Fruit fly (Drosophila melanogaster) whole organism, pupa: ENCODE results near the gene RagA-B.

Source experiments
- CG10348 ChIP-seq: fragments of 200-800 bp; sonication (Bioruptor generic); IDR thresholded peaks from 2 replicates; pipeline ENCODE4 v1.3.6; 2022; ENCODE audit warnings: missing biosample characterization, missing genetic modification characterization
- CG12605 ChIP-seq: fragments of 200-800 bp; sonication (Bioruptor generic); IDR thresholded peaks from 2 replicates; pipeline ENCODE4 v1.3.6; 2022; ENCODE audit warnings: missing biosample characterization, missing genetic modification characterization
- CG13204 ChIP-seq: fragments of 200-800 bp; sonication (Bioruptor generic); optimal IDR thresholded peaks from 2 replicates; lab custom pipeline; 2018; ENCODE audit warnings: missing biosample characterization, mild to moderate bottlenecking, missing genetic modification characterization, moderate library complexity
- CG14655 ChIP-seq: fragments of 200-800 bp; sonication (Bioruptor generic); optimal IDR thresholded peaks from 3 replicates; lab custom pipeline; 2017; ENCODE audit warnings: mild to moderate bottlenecking, missing biosample characterization, missing genetic modification reagents, missing genetic modification characterization
- CG15710 ChIP-seq: fragments of 200-800 bp; sonication (Bioruptor generic); optimal IDR thresholded peaks from 2 replicates; lab custom pipeline; 2018; ENCODE audit warnings: missing biosample characterization, mild to moderate bottlenecking, missing genetic modification characterization, moderate library complexity
- CG17806 ChIP-seq: fragments of 200-800 bp; sonication (Bioruptor generic); optimal IDR thresholded peaks from 2 replicates; lab custom pipeline; 2018; ENCODE audit warnings: missing biosample characterization, mild to moderate bottlenecking, missing genetic modification characterization, moderate library complexity
- CG32121 ChIP-seq: fragments of 200-800 bp; sonication (Bioruptor generic); IDR thresholded peaks from 2 replicates; pipeline ENCODE4 v1.3.6; 2022; ENCODE audit warnings: missing biosample characterization, missing genetic modification characterization
- CG34367 ChIP-seq: fragments of 200-800 bp; sonication (Bioruptor generic); optimal IDR thresholded peaks from 2 replicates; lab custom pipeline; 2018; ENCODE audit warnings: missing biosample characterization, mild to moderate bottlenecking, missing genetic modification characterization
- CG4496 ChIP-seq: fragments of 200-800 bp; sonication (Bioruptor generic); IDR thresholded peaks from 3 replicates; pipeline ENCODE4 v1.3.6; 2022; ENCODE audit warnings: missing biosample characterization, missing genetic modification characterization
- CG8159 ChIP-seq: fragments of 200-800 bp; sonication (Bioruptor generic); optimal IDR thresholded peaks from 3 replicates; lab custom pipeline; 2018; ENCODE audit warnings: missing biosample characterization, mild to moderate bottlenecking, missing genetic modification characterization, moderate library complexity
- CG8301 ChIP-seq: fragments of 200-800 bp; sonication (Bioruptor generic); optimal IDR thresholded peaks from 2 replicates; lab custom pipeline; 2018; ENCODE audit warnings: missing biosample characterization, mild to moderate bottlenecking, missing genetic modification characterization
- CG9948 ChIP-seq: fragments of 200-800 bp; sonication (Bioruptor generic); optimal IDR thresholded peaks from 2 replicates; lab custom pipeline; 2018; ENCODE audit warnings: missing biosample characterization, mild to moderate bottlenecking, missing genetic modification characterization, moderate library complexity
- D1 ChIP-seq: fragments of 200-800 bp; sonication (Bioruptor generic); optimal IDR thresholded peaks from 2 replicates; lab custom pipeline; 2018; ENCODE audit warnings: missing biosample characterization, mild to moderate bottlenecking, missing genetic modification characterization, moderate library complexity
- EcR ChIP-seq: fragments of 200-800 bp; sonication (Bioruptor generic); optimal IDR thresholded peaks from 3 replicates; lab custom pipeline; 2019; ENCODE audit warnings: missing biosample characterization, missing genetic modification characterization, mild to moderate bottlenecking, moderate library complexity, missing genetic modification reagents
- Ets98B ChIP-seq: fragments of 200-800 bp; sonication (Bioruptor generic); IDR thresholded peaks from 2 replicates; pipeline ENCODE4 v1.3.6; 2022; ENCODE audit warnings: missing biosample characterization, missing genetic modification characterization
- Pif1A ChIP-seq: fragments of 200-800 bp; sonication (Bioruptor generic); optimal IDR thresholded peaks from 3 replicates; lab custom pipeline; 2016; ENCODE audit warnings: missing biosample characterization, missing genetic modification characterization
- Pif1B ChIP-seq: fragments of 200-800 bp; sonication (Bioruptor generic); optimal IDR thresholded peaks from 3 replicates; lab custom pipeline; 2016; ENCODE audit warnings: missing biosample characterization, missing genetic modification characterization
- Snoo ChIP-seq: fragments of 200-800 bp; sonication (Bioruptor generic); optimal IDR thresholded peaks from 3 replicates; lab custom pipeline; 2017; ENCODE audit warnings: missing biosample characterization, mild to moderate bottlenecking, missing genetic modification characterization, inconsistent platforms
- fd96Ca ChIP-seq: fragments of 200-800 bp; sonication (Bioruptor generic); IDR thresholded peaks from 3 replicates; pipeline ENCODE4 v1.3.6; 2022; ENCODE audit warnings: missing biosample characterization, missing genetic modification characterization
- gl ChIP-seq: fragments of 200-800 bp; sonication (Bioruptor generic); optimal IDR thresholded peaks from 2 replicates; lab custom pipeline; 2018; ENCODE audit warnings: missing biosample characterization, mild to moderate bottlenecking, missing genetic modification characterization
- rn ChIP-seq: fragments of 200-800 bp; sonication (Bioruptor generic); IDR thresholded peaks from 2 replicates; pipeline ENCODE4 v1.3.6; 2022; ENCODE audit warnings: missing biosample characterization, missing genetic modification characterization

The RagA-B gene

DNA sequence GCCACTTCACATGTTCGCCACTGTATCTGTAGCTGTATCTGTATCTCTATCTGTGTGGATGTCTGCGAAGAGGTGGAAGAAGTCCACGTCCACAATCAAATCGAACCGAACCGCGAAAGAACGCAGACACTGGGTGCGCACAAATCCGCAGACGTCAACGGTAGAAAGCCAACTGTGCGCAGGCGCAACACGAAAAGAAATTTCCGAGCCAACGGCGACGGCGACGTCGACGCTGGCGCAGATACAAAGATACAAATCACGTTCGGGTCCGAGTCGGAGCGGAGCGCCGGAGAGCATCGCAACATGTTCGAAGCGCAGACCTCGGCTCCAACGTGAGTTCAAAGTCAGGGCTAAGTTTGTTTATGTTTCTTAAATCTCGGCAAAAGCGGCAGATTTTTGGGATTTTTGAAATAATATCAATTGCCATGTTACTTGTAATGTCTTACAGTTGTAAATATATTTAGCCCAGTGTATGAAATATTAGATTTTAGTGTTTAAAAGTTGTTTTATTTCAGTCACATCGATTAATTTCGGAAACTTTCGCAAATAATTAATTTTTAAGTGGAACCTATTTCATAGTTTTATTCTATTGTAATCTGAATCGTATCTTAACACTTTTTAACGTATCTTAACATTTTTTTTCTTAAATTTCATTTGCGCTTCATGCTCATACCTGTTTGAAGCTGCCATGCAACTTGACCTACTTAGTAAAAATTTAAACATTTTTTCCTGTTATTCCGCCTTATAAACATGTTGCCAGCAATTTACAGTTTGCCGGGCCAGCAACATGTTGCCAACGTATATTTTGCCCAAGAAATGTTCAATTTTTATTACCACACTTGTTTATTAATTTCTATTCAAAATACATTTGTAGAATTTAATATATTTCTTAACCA lies 21.0 kb downstream of the RagA-B start, which contains the start of gene ich:
TSS of gene ich (minus strand) at position 178 of the 896 bp plus-strand sequence.
- TF ChIP-seq CG34367 (tag; lab: Kevin White, UChicago) (no peak), CG8159 (tag; lab: Kevin White, UChicago) (no peak), Snoo (tag; lab: Kevin White, UChicago) (no peak), CG12605 (GFP tag; lab: Robert Waterston, UW) (no peak), CG4496 (GFP tag; lab: Robert Waterston, UW) (no peak), CG32121 (GFP tag; lab: Robert Waterston, UW) (no peak), EcR (peak; percentile 4), CG10348 (no peak), CG17806 (no peak), fd96Ca (0 out of 3 replicates have a peak, but pooled peaks have one; percentile 31), Pif1B (GFP tag; lab: Kevin White, UChicago) (no peak), Pif1A (no peak), CG9948 (tag; lab: Kevin White, UChicago) (no peak)

DNA sequence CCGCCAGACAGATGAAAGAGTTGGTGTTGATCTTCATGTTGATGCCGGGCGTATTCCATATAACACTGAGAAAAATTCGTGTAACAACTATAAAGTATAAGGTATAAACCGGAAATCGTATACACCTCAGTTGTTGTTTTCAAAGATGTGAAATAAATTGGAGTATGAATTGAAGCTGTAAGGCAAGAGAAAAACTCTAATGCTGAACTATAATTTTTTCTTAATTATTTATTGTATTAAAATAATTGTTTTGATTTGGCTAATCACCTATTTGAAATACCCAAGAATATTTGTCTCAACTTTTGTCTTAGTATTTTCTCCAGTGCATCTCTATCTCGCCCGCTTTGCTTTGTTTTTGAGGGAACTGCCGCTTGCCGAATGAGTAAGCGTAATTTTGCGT lies 23.8 kb downstream of the RagA-B start:
- TF ChIP-seq CG12605 (GFP tag; lab: Robert Waterston, UW) (no peak), Pif1A (no peak), CG32121 (GFP tag; lab: Robert Waterston, UW) (peak; percentile 53; the same call in 1 of the 2 replicates), CG15710 (tag; lab: Kevin White, UChicago) (no peak), D1 (no peak), CG14655 (GFP tag; lab: Kevin White, UChicago) (peak; percentile 43), fd96Ca (no peak), CG17806 (no peak), CG8301 (tag; lab: Kevin White, UChicago) (peak; percentile 53), gl (tag; lab: Kevin White, UChicago) (no peak)

DNA sequence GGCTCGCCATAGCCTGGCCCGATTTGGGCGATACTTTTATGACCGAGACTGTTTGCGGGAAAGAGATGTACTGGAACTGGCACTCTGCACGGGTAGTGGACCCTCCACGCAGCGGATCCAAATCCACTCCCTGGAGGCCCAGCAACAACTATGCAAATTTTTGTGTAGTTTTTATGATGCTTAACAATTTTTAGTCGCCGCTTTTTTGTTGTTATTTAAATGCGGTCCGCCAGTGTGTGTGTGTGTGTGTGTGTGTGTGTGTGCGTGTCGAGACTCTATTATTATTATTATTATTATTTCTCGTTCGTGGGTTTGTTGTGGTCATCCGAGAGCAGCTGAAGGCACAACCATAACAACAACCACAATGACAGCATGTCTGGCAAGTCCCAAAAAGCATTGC lies 25.0 kb downstream of the RagA-B start:
- TF ChIP-seq CG12605 (GFP tag; lab: Robert Waterston, UW) (no peak), rn (no peak), D1 (no peak), CG4496 (GFP tag; lab: Robert Waterston, UW) (no peak)

DNA sequence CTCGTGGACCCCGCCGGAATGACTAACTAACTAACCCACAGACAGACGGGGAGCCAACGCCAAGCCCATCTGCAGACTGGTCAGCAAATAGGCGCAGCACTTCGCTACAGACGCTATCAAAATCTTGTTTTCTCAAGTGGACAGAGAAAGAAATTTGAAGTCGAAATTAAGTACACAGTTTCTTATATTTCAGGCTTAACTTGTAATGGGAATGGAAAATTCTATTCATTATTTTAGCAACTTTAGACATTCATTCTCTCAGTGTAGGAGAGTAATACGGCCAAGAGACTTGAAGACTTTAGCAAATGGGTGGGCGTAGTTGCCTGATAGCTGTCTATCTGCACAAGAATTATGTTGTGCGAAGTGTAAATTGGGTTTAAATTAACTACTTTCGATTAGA lies 25.8 kb downstream of the RagA-B start:
- TF ChIP-seq CG9948 (tag; lab: Kevin White, UChicago) (peak; percentile 74), gl (tag; lab: Kevin White, UChicago) (no peak), Pif1A (peak; percentile 22), rn (no peak), Snoo (tag; lab: Kevin White, UChicago) (no peak), Ets98B (GFP tag; lab: Robert Waterston, UW) (peak; percentile 78), CG13204 (GFP tag; lab: Kevin White, UChicago) (peak; percentile 24), D1 (no peak), CG4496 (GFP tag; lab: Robert Waterston, UW) (peak; percentile 78), Pif1B (GFP tag; lab: Kevin White, UChicago) (peak; percentile 25), EcR (no peak), CG34367 (tag; lab: Kevin White, UChicago) (peak; percentile 68), CG8301 (tag; lab: Kevin White, UChicago) (peak; percentile 74), CG12605 (GFP tag; lab: Robert Waterston, UW) (peak; percentile 51; the same call in 1 of the 2 replicates), CG17806 (peak; percentile 81), CG15710 (tag; lab: Kevin White, UChicago) (peak; percentile 56), CG10348 (0 out of 2 replicates have a peak, but pooled peaks have one; percentile 12), CG8159 (tag; lab: Kevin White, UChicago) (peak; percentile 70), CG32121 (GFP tag; lab: Robert Waterston, UW) (0 out of 2 replicates have a peak, but pooled peaks have one; percentile 28), fd96Ca (no peak; the same call in 2 of the 3 replicates), CG14655 (GFP tag; lab: Kevin White, UChicago) (peak; percentile 76)

DNA sequence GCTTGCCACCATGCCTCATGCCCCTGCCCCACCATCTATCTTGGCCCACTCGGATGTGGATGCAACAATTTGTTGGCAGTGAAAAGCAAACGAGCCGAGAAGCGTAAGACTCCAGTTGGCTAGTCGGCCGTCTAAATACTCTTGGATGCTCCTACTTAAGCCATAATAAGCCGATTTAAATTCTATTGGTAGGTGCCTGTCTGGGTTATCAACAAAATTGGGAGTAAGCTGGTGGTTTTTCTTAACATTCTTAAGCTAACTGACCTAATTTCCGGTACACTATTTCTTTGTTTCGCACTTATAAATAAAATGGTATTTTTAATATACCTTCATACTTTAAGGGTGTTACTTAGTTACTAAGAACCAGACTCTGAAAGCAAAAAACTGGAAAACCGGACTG lies 26.4 kb downstream of the RagA-B start:
- TF ChIP-seq D1 (no peak), CG17806 (peak; percentile 33), CG15710 (tag; lab: Kevin White, UChicago) (peak; percentile 28), Snoo (tag; lab: Kevin White, UChicago) (no peak), CG10348 (no peak), CG34367 (tag; lab: Kevin White, UChicago) (peak; percentile 24), CG13204 (GFP tag; lab: Kevin White, UChicago) (no peak), CG8159 (tag; lab: Kevin White, UChicago) (peak; percentile 48), CG14655 (GFP tag; lab: Kevin White, UChicago) (peak; percentile 38), CG9948 (tag; lab: Kevin White, UChicago) (peak; percentile 11), Ets98B (GFP tag; lab: Robert Waterston, UW) (no peak), Pif1B (GFP tag; lab: Kevin White, UChicago) (peak; percentile 9), EcR (no peak), Pif1A (peak; percentile 38), CG8301 (tag; lab: Kevin White, UChicago) (peak; percentile 20)
- TF ChIP-seq, all 21 proteins: peak for 9

DNA sequence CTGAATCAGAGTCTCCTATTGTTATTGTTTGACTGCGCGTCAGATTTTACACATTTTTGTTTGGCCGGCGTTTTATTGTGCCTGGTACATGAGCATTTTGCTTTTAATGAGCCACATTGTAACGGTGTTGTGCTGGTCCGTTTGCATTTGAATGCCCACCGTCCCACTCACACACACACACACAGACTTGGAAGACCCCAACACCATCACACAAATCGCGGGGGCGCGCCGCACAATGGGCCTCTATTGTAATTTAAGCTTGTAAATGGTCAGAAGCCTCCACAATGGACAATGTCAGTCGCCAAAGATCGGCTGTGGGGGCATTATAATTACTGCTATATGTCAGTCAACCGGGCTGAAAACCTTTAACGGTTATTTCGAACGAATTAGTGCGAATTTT lies 27.8 kb downstream of the RagA-B start:
- no peak for TF ChIP-seq CG12605 (GFP tag; lab: Robert Waterston, UW)
- no peak for TF ChIP-seq CG4496 (GFP tag; lab: Robert Waterston, UW)
- TF ChIP-seq gl (tag; lab: Kevin White, UChicago) = no peak
- no peak for TF ChIP-seq CG9948 (tag; lab: Kevin White, UChicago)
- TF ChIP-seq D1 = no peak
- TF ChIP-seq EcR = no peak
- TF ChIP-seq Pif1A = no peak
- no peak for TF ChIP-seq CG8301 (tag; lab: Kevin White, UChicago)
- TF ChIP-seq rn = no peak
- TF ChIP-seq CG8159 (tag; lab: Kevin White, UChicago) = no peak
- TF ChIP-seq CG34367 (tag; lab: Kevin White, UChicago) = no peak
- TF ChIP-seq CG14655 (GFP tag; lab: Kevin White, UChicago) = no peak
- TF ChIP-seq CG10348 = no peak
